In genomic region chr3L:14204659-14205568, dm6 we compare ENCODE assay signal across 5 fruit fly cellular contexts.
TF ChIP-seq lines count a peak whose summit lies in the region.

No protein-coding gene starts in this region.

- no peak for TF ChIP-seq CTCF in whole organism, embryonic (GFP tag; optimal IDR thresholded peaks at IDR 0.05; lab: Kevin White, UChicago)

TF ChIP-seq in whole organism, adult, 20 proteins besides CTCF, POLR2A, EP300 and RAD21:
- no peak for TF ChIP-seq cnc (optimal IDR thresholded peaks at IDR 0.05; lab: Kevin White, UChicago)
- TF ChIP-seq CG5204 (GFP tag; optimal IDR thresholded peaks at IDR 0.05; lab: Kevin White, UChicago) = peak; percentile 18

TF ChIP-seq in whole organism, embryonic, 481 proteins besides CTCF, POLR2A, EP300 and RAD21 (continues in another document):
- TF ChIP-seq CG31388 (GFP tag; optimal IDR thresholded peaks at IDR 0.05; lab: Kevin White, UChicago) = no peak
- TF ChIP-seq dmrt99B (tag; optimal IDR thresholded peaks at IDR 0.05; lab: Kevin White, UChicago) = peak; percentile 40
- TF ChIP-seq CG15696 (tag; optimal IDR thresholded peaks at IDR 0.05; lab: Kevin White, UChicago) = no peak
- no peak for TF ChIP-seq CG16863 (GFP tag; optimal IDR thresholded peaks at IDR 0.05; lab: Kevin White, UChicago)
- peak; percentile 3 for TF ChIP-seq Nf-YC (tag; optimal IDR thresholded peaks at IDR 0.05; lab: Kevin White, UChicago)
- no peak for TF ChIP-seq tll (GFP tag; optimal IDR thresholded peaks at IDR 0.05; lab: Kevin White, UChicago)
- TF ChIP-seq CG17328 (GFP tag; IDR thresholded peaks at IDR 0.05; lab: Robert Waterston, UW) = no peak; the same call in 1 of the 2 replicates
- TF ChIP-seq Dref (GFP tag; IDR thresholded peaks at IDR 0.05; lab: Robert Waterston, UW) = no peak
- TF ChIP-seq CG6854 (GFP tag; optimal IDR thresholded peaks at IDR 0.05; lab: Kevin White, UChicago) = no peak
- 0 out of 4 replicates have a peak, but pooled peaks have one; percentile 28 for TF ChIP-seq Gug (GFP tag; IDR thresholded peaks at IDR 0.05; lab: Robert Waterston, UW)
- no peak for TF ChIP-seq chinmo (GFP tag; IDR thresholded peaks at IDR 0.05; lab: Robert Waterston, UW; ENCODE audit: partially characterized antibody)
- TF ChIP-seq Hr78 (GFP tag; optimal IDR thresholded peaks at IDR 0.05; lab: Kevin White, UChicago) = no peak
- no peak for TF ChIP-seq Dip2 (GFP tag; IDR thresholded peaks at IDR 0.05; lab: Robert Waterston, UW)
- no peak for TF ChIP-seq ranshi (GFP tag; IDR thresholded peaks at IDR 0.05; lab: Robert Waterston, UW)
- TF ChIP-seq toy (GFP tag; IDR thresholded peaks at IDR 0.05; lab: Robert Waterston, UW) = no peak
- no peak for TF ChIP-seq Chrac-16 (GFP tag; optimal IDR thresholded peaks at IDR 0.05; lab: Kevin White, UChicago)
- TF ChIP-seq PHDP (tag; optimal IDR thresholded peaks at IDR 0.05; lab: Kevin White, UChicago) = no peak
- no peak for TF ChIP-seq CrebB (tag; optimal IDR thresholded peaks at IDR 0.05; lab: Kevin White, UChicago)
- TF ChIP-seq CG7357 (GFP tag; IDR thresholded peaks at IDR 0.05; lab: Robert Waterston, UW) = no peak
- TF ChIP-seq Xrp1 (GFP tag; IDR thresholded peaks at IDR 0.05; lab: Robert Waterston, UW) = peak; percentile 25; the same call in 1 of the 2 replicates
- TF ChIP-seq CG6254 (GFP tag; optimal IDR thresholded peaks at IDR 0.05; lab: Kevin White, UChicago) = no peak
- no peak for TF ChIP-seq Opbp (GFP tag; IDR thresholded peaks at IDR 0.05; lab: Robert Waterston, UW; ENCODE audit: partially characterized antibody)

TF ChIP-seq in whole organism, prepupa, 60 proteins besides CTCF, POLR2A, EP300 and RAD21 (continues in another document):
- TF ChIP-seq pdm3 (GFP tag; optimal IDR thresholded peaks at IDR 0.05; lab: Kevin White, UChicago) (peak; percentile 28), Eip78C (GFP tag; lab: Kevin White, UChicago) (peak; percentile 43), CG11762 (GFP tag; optimal IDR thresholded peaks at IDR 0.05; lab: Kevin White, UChicago; ENCODE audit: insufficient read depth) (no peak), Smox (GFP tag; optimal IDR thresholded peaks at IDR 0.05; lab: Kevin White, UChicago) (no peak), Hr38 (GFP tag; optimal IDR thresholded peaks at IDR 0.05; lab: Kevin White, UChicago) (no peak), acj6 (GFP tag; optimal IDR thresholded peaks at IDR 0.05; lab: Kevin White, UChicago) (peak; percentile 27), CG32006 (GFP tag; optimal IDR thresholded peaks at IDR 0.05; lab: Kevin White, UChicago) (peak; percentile 71), CG11902 (GFP tag; optimal IDR thresholded peaks at IDR 0.05; lab: Kevin White, UChicago) (no peak), esn (GFP tag; optimal IDR thresholded peaks at IDR 0.05; lab: Kevin White, UChicago) (peak; percentile 12), CG10631 (GFP tag; optimal IDR thresholded peaks at IDR 0.05; lab: Kevin White, UChicago) (peak; percentile 47), CG8119 (GFP tag; IDR thresholded peaks at IDR 0.05; lab: Robert Waterston, UW) (0 out of 3 replicates have a peak, but pooled peaks have one; percentile 45), fkh (GFP tag; optimal IDR thresholded peaks at IDR 0.05; lab: Kevin White, UChicago) (peak; percentile 54), fd59A (GFP tag; optimal IDR thresholded peaks at IDR 0.05; lab: Kevin White, UChicago) (no peak), CG3032 (tag; optimal IDR thresholded peaks at IDR 0.05; lab: Kevin White, UChicago) (peak; percentile 27), svp (GFP tag; lab: Kevin White, UChicago) (no peak), salr (GFP tag; optimal IDR thresholded peaks at IDR 0.05; lab: Kevin White, UChicago) (peak in 1 of 2 experiments; percentile 54), Ets96B (tag; optimal IDR thresholded peaks at IDR 0.05; lab: Kevin White, UChicago) (peak; percentile 13), CG6163 (GFP tag; IDR thresholded peaks at IDR 0.05; lab: Robert Waterston, UW) (0 out of 3 replicates have a peak, but pooled peaks have one; percentile 6), CG6854 (GFP tag; optimal IDR thresholded peaks at IDR 0.05; lab: Kevin White, UChicago) (no peak), CG15336 (GFP tag; IDR thresholded peaks at IDR 0.05; lab: Robert Waterston, UW) (peak; percentile 53; the same call in 1 of the 2 replicates), Sox102F (GFP tag; optimal IDR thresholded peaks at IDR 0.05; lab: Kevin White, UChicago) (peak; percentile 1), CG7368 (GFP tag; optimal IDR thresholded peaks at IDR 0.05; lab: Kevin White, UChicago) (no peak), CG6276 (GFP tag; optimal IDR thresholded peaks at IDR 0.05; lab: Kevin White, UChicago) (peak; percentile 57)

TF ChIP-seq in whole organism, pupa, 21 proteins besides CTCF, POLR2A, EP300 and RAD21:
- no peak for TF ChIP-seq CG13204 (GFP tag; optimal IDR thresholded peaks at IDR 0.05; lab: Kevin White, UChicago)
- TF ChIP-seq CG12605 (GFP tag; IDR thresholded peaks at IDR 0.05; lab: Robert Waterston, UW) = no peak; the same call in 1 of the 2 replicates
- TF ChIP-seq D1 (tag; optimal IDR thresholded peaks at IDR 0.05; lab: Kevin White, UChicago) = no peak
- no peak for TF ChIP-seq fd96Ca (GFP tag; IDR thresholded peaks at IDR 0.05; lab: Robert Waterston, UW)
- TF ChIP-seq EcR (GFP tag; optimal IDR thresholded peaks at IDR 0.05; lab: Kevin White, UChicago) = no peak
- no peak for TF ChIP-seq rn (GFP tag; IDR thresholded peaks at IDR 0.05; lab: Robert Waterston, UW)
- no peak for TF ChIP-seq CG4496 (GFP tag; IDR thresholded peaks at IDR 0.05; lab: Robert Waterston, UW)
- no peak for TF ChIP-seq CG10348 (GFP tag; IDR thresholded peaks at IDR 0.05; lab: Robert Waterston, UW)
- no peak for TF ChIP-seq Pif1B (GFP tag; optimal IDR thresholded peaks at IDR 0.05; lab: Kevin White, UChicago)
- TF ChIP-seq Snoo (tag; optimal IDR thresholded peaks at IDR 0.05; lab: Kevin White, UChicago) = no peak
- TF ChIP-seq gl (tag; optimal IDR thresholded peaks at IDR 0.05; lab: Kevin White, UChicago) = no peak
- TF ChIP-seq CG17806 (tag; optimal IDR thresholded peaks at IDR 0.05; lab: Kevin White, UChicago) = no peak
- peak; percentile 48 for TF ChIP-seq CG9948 (tag; optimal IDR thresholded peaks at IDR 0.05; lab: Kevin White, UChicago)
- no peak for TF ChIP-seq CG15710 (tag; optimal IDR thresholded peaks at IDR 0.05; lab: Kevin White, UChicago)
- TF ChIP-seq CG32121 (GFP tag; IDR thresholded peaks at IDR 0.05; lab: Robert Waterston, UW) = no peak
- TF ChIP-seq CG8301 (tag; optimal IDR thresholded peaks at IDR 0.05; lab: Kevin White, UChicago) = peak; percentile 8
- TF ChIP-seq CG8159 (tag; optimal IDR thresholded peaks at IDR 0.05; lab: Kevin White, UChicago) = peak; percentile 17
- no peak for TF ChIP-seq Pif1A (GFP tag; optimal IDR thresholded peaks at IDR 0.05; lab: Kevin White, UChicago)
- peak; percentile 55 for TF ChIP-seq CG14655 (GFP tag; optimal IDR thresholded peaks at IDR 0.05; lab: Kevin White, UChicago)
- peak; percentile 16; the same call in 1 of the 2 replicates for TF ChIP-seq Ets98B (GFP tag; IDR thresholded peaks at IDR 0.05; lab: Robert Waterston, UW)
- TF ChIP-seq CG34367 (tag; optimal IDR thresholded peaks at IDR 0.05; lab: Kevin White, UChicago) = no peak

TF ChIP-seq in whole organism, wandering third instar larva, 38 proteins besides CTCF, POLR2A, EP300 and RAD21:
- peak; percentile 0 for TF ChIP-seq fru (GFP tag; optimal IDR thresholded peaks at IDR 0.05; lab: Kevin White, UChicago)
- TF ChIP-seq psq (GFP tag; optimal IDR thresholded peaks at IDR 0.05; lab: Kevin White, UChicago) = peak; percentile 19
- TF ChIP-seq Hnf4 (GFP tag; optimal IDR thresholded peaks at IDR 0.05; lab: Kevin White, UChicago) = no peak
- TF ChIP-seq foxo (GFP tag; optimal IDR thresholded peaks at IDR 0.05; lab: Kevin White, UChicago) = no peak
- no peak for TF ChIP-seq woc (GFP tag; optimal IDR thresholded peaks at IDR 0.05; lab: Kevin White, UChicago)
- no peak for TF ChIP-seq CrebA (GFP tag; optimal IDR thresholded peaks at IDR 0.05; lab: Kevin White, UChicago; ENCODE audit: borderline replicate concordance)
- no peak for TF ChIP-seq Vsx2 (GFP tag; optimal IDR thresholded peaks at IDR 0.05; lab: Kevin White, UChicago; ENCODE audit: partially characterized antibody)
- peak; percentile 32 for TF ChIP-seq Dif (GFP tag; optimal IDR thresholded peaks at IDR 0.05; lab: Kevin White, UChicago; ENCODE audit: partially characterized antibody)
- TF ChIP-seq Hr83 (GFP tag; optimal IDR thresholded peaks at IDR 0.05; lab: Kevin White, UChicago; ENCODE audit: poor library complexity, severe bottlenecking) = no peak
- TF ChIP-seq dl (GFP tag; optimal IDR thresholded peaks at IDR 0.05; lab: Kevin White, UChicago; ENCODE audit: insufficient read depth in 1 of 2, partially characterized antibody in 2 of 2) = peak in 1 of 2 experiments; percentile 27
- no peak for TF ChIP-seq sv (GFP tag; optimal IDR thresholded peaks at IDR 0.05; lab: Kevin White, UChicago)
- no peak for TF ChIP-seq lola (GFP tag; optimal IDR thresholded peaks at IDR 0.05; lab: Kevin White, UChicago)
- TF ChIP-seq CG32264 (GFP tag; optimal IDR thresholded peaks at IDR 0.05; lab: Kevin White, UChicago) = no peak
